Fruit fly (Drosophila melanogaster) whole organism, adult: ENCODE results near the gene Muc68D.

Source experiments
- CG11617 ChIP-seq: fragments of 200-800 bp; sonication (Bioruptor generic); optimal IDR thresholded peaks from 2 replicates; lab custom pipeline; 2017; ENCODE audit warnings: mild to moderate bottlenecking, missing biosample characterization, missing genetic modification reagents, missing genetic modification characterization
- CG12768 ChIP-seq: fragments of 200-800 bp; sonication (Bioruptor generic); optimal IDR thresholded peaks from 2 replicates; lab custom pipeline; 2017; ENCODE audit warnings: missing biosample characterization, missing genetic modification characterization, mild to moderate bottlenecking, moderate library complexity, missing genetic modification reagents
- CG5204 ChIP-seq: fragments of 200-800 bp; sonication (Bioruptor generic); optimal IDR thresholded peaks from 2 replicates; lab custom pipeline; 2016; ENCODE audit warnings: missing biosample characterization, missing genetic modification characterization
- Clk ChIP-seq: fragments of 200-800 bp; sonication (Bioruptor generic); optimal IDR thresholded peaks from 2 replicates; lab custom pipeline; 2017; ENCODE audit warnings: missing biosample characterization, missing genetic modification characterization
- Crg-1 ChIP-seq: fragments of 200-800 bp; sonication (Bioruptor generic); optimal IDR thresholded peaks from 2 replicates; lab custom pipeline; 2016; ENCODE audit warnings: missing biosample characterization, missing genetic modification characterization
- Hr96 ChIP-seq: fragments of 200-800 bp; sonication (Bioruptor generic); optimal IDR thresholded peaks from 2 replicates; lab custom pipeline; 2016; ENCODE audit warnings: missing biosample characterization, missing genetic modification characterization
- bab1 ChIP-seq: fragments of 200-800 bp; sonication (Bioruptor generic); optimal IDR thresholded peaks from 3 replicates; lab custom pipeline; 2019; ENCODE audit warnings: missing biosample characterization, mild to moderate bottlenecking, missing genetic modification characterization, moderate library complexity
- cic ChIP-seq: fragments of 200-800 bp; sonication (Bioruptor generic); optimal IDR thresholded peaks from 2 replicates; lab custom pipeline; 2017; ENCODE audit warnings: missing biosample characterization, mild to moderate bottlenecking, missing genetic modification characterization, moderate library complexity
- kay ChIP-seq: fragments of 200-800 bp; sonication (Bioruptor generic); peaks from one replicate; lab custom pipeline; 2016; ENCODE audit warnings: missing biosample characterization, missing genetic modification characterization, borderline replicate concordance

DNA sequence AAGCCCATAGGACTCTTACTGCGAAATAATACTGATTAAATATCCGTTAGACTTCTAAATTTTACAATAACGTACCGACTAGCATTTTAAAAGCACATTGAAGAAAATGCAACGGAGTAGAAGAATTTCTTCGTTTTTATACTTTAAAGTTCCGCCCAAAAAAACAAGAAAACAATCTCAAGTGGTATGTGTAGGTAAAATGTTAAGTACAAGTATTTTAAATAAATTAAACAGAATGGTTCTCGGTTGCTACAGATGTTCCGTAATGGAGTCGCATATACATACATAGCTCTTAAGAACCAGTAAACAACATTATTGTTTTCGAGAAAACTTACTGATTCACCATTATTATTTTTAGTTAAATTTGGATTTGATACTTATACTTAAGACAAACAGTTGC is at the start of gene Muc68D:
- TF ChIP-seq Crg-1 (GFP tag; lab: Kevin White, UChicago) (no peak), CG11617 (no peak), cic (GFP tag; lab: Kevin White, UChicago) (no peak), Clk (GFP tag; lab: Kevin White, UChicago) (no peak), kay (no peak), bab1 (GFP tag; lab: Kevin White, UChicago) (no peak), CG12768 (GFP tag; lab: Kevin White, UChicago) (no peak), Hr96 (GFP tag; lab: Kevin White, UChicago) (no peak), CG5204 (GFP tag; lab: Kevin White, UChicago) (no peak)
